Worm (Caenorhabditis elegans) whole organism, mixed stage, embryonic: ENCODE measurements around the gene gldi-6.
"Not testable (repeated sequence)": the region's sequence is repeated elsewhere in the genome, so short reads cannot be mapped to it uniquely, and the experiment has no call there.

Experiments
- M03D4.4 ChIP-seq: sonication (generic microtip); optimal IDR thresholded peaks from 2 replicates; lab custom pipeline; 2017; ENCODE audit warnings: mild to moderate bottlenecking, missing genetic modification characterization, missing compliant biosample characterization
- blmp-1 ChIP-seq: fragments of 150-350 bp; optimal IDR thresholded peaks from 2 replicates; lab custom pipeline; 2014; ENCODE audit warnings: missing biosample characterization, missing genetic modification characterization
- ceh-39 ChIP-seq: fragments of 150-350 bp; optimal IDR thresholded peaks from 2 replicates; lab custom pipeline; 2014; ENCODE audit warnings: missing biosample characterization, missing genetic modification characterization
- ceh-43 ChIP-seq: fragments of 200-800 bp; sonication (Bioruptor generic); optimal IDR thresholded peaks from 2 replicates; lab custom pipeline; 2018; ENCODE audit warnings: mild to moderate bottlenecking, missing genetic modification characterization, moderate library complexity, missing compliant biosample characterization
- ceh-83 ChIP-seq: fragments of 200-800 bp; sonication (Bioruptor generic); optimal IDR thresholded peaks from 2 replicates; lab custom pipeline; 2018; ENCODE audit warnings: mild to moderate bottlenecking, missing genetic modification characterization, missing compliant biosample characterization
- ces-1 ChIP-seq: fragments of 150-350 bp; optimal IDR thresholded peaks from 2 replicates; lab custom pipeline; 2014; ENCODE audit warnings: missing biosample characterization, missing genetic modification reagents, missing genetic modification characterization
- cnd-1 ChIP-seq: fragments of 200-800 bp; sonication (Bioruptor generic); optimal IDR thresholded peaks from 2 replicates; lab custom pipeline; 2018; ENCODE audit warnings: mild to moderate bottlenecking, missing genetic modification characterization, missing compliant biosample characterization
- drap-1 ChIP-seq: fragments of 200-800 bp; sonication (Bioruptor generic); optimal IDR thresholded peaks from 3 replicates; lab custom pipeline; 2018; ENCODE audit warnings: mild to moderate bottlenecking, missing genetic modification characterization, missing compliant biosample characterization
- elt-1 ChIP-seq: sonication (generic microtip); optimal IDR thresholded peaks from 2 replicates; lab custom pipeline; 2017; ENCODE audit warnings: missing genetic modification characterization, mild to moderate bottlenecking, missing compliant biosample characterization, antibody characterized with exemption, moderate library complexity, borderline replicate concordance; ENCODE audit not compliant: insufficient read depth
- elt-3 ChIP-seq: fragments of 150-350 bp; optimal IDR thresholded peaks from 2 replicates; lab custom pipeline; 2014; ENCODE audit warnings: missing biosample characterization, missing genetic modification characterization
- flh-1 ChIP-seq: fragments of 200-800 bp; sonication (Bioruptor generic); optimal IDR thresholded peaks from 2 replicates; lab custom pipeline; 2018; ENCODE audit warnings: mild to moderate bottlenecking, missing genetic modification characterization, moderate library complexity, missing compliant biosample characterization
- ham-2 ChIP-seq: fragments of 200-800 bp; sonication (Bioruptor generic); optimal IDR thresholded peaks from 2 replicates; lab custom pipeline; 2018; ENCODE audit warnings: mild to moderate bottlenecking, missing genetic modification characterization, missing compliant biosample characterization
- lin-13 ChIP-seq: fragments of 150-350 bp; optimal IDR thresholded peaks from 2 replicates; lab custom pipeline; 2014; ENCODE audit warnings: missing biosample characterization, missing genetic modification characterization
- lin-32 ChIP-seq: fragments of 200-800 bp; sonication (Bioruptor generic); optimal IDR thresholded peaks from 2 replicates; lab custom pipeline; 2018; ENCODE audit warnings: mild to moderate bottlenecking, missing genetic modification characterization, missing compliant biosample characterization
- lsy-2 ChIP-seq: fragments of 150-350 bp; optimal IDR thresholded peaks from 2 replicates; lab custom pipeline; 2014; ENCODE audit warnings: missing biosample characterization, missing genetic modification characterization
- mab-5 ChIP-seq: fragments of 150-350 bp; optimal IDR thresholded peaks from 2 replicates; lab custom pipeline; 2014; ENCODE audit warnings: missing biosample characterization, missing genetic modification characterization
- mep-1 ChIP-seq: fragments of 150-350 bp; optimal IDR thresholded peaks from 2 replicates; lab custom pipeline; 2017; ENCODE audit warnings: missing biosample characterization, missing genetic modification reagents, missing genetic modification characterization, inconsistent platforms
- mls-2 ChIP-seq: sonication (generic microtip); optimal IDR thresholded peaks from 2 replicates; lab custom pipeline; 2016; ENCODE audit warnings: mild to moderate bottlenecking, missing genetic modification characterization, moderate library complexity, missing compliant biosample characterization
- nhr-12 ChIP-seq: fragments of 150-350 bp; optimal IDR thresholded peaks from 2 replicates; lab custom pipeline; 2014; ENCODE audit warnings: missing biosample characterization, missing genetic modification characterization
- nhr-2 ChIP-seq: fragments of 150-350 bp; optimal IDR thresholded peaks from 2 replicates; lab custom pipeline; 2014; ENCODE audit warnings: missing biosample characterization, missing genetic modification characterization
- nhr-28 ChIP-seq: fragments of 150-350 bp; optimal IDR thresholded peaks from 2 replicates; lab custom pipeline; 2014; ENCODE audit warnings: missing biosample characterization, missing genetic modification characterization
- nhr-76 ChIP-seq: sonication (generic microtip); optimal IDR thresholded peaks from 2 replicates; lab custom pipeline; 2017; ENCODE audit warnings: missing biosample characterization, missing genetic modification characterization
- sptf-1 ChIP-seq: sonication (generic microtip); optimal IDR thresholded peaks from 2 replicates; lab custom pipeline; 2017; ENCODE audit warnings: mild to moderate bottlenecking, missing genetic modification characterization, moderate library complexity, missing compliant biosample characterization
- tbx-8 ChIP-seq: fragments of 200-800 bp; sonication (Bioruptor generic); optimal IDR thresholded peaks from 2 replicates; lab custom pipeline; 2018; ENCODE audit warnings: mild to moderate bottlenecking, missing genetic modification characterization, moderate library complexity, missing compliant biosample characterization
- unc-120 ChIP-seq: sonication (generic microtip); optimal IDR thresholded peaks from 2 replicates; lab custom pipeline; 2017; ENCODE audit warnings: missing genetic modification characterization, missing compliant biosample characterization; ENCODE audit not compliant: poor library complexity, severe bottlenecking
- unc-39 ChIP-seq: fragments of 150-350 bp; optimal IDR thresholded peaks from 2 replicates; lab custom pipeline; 2014; ENCODE audit warnings: missing biosample characterization, missing genetic modification characterization
- unc-62 ChIP-seq: fragments of 150-350 bp; optimal IDR thresholded peaks from 2 replicates; lab custom pipeline; 2014; ENCODE audit warnings: missing biosample characterization, missing genetic modification reagents, missing genetic modification characterization
- ztf-11 ChIP-seq: fragments of 150-350 bp; optimal IDR thresholded peaks from 2 replicates; lab custom pipeline; 2014; ENCODE audit warnings: missing biosample characterization, missing genetic modification characterization

The gldi-6 gene

DNA sequence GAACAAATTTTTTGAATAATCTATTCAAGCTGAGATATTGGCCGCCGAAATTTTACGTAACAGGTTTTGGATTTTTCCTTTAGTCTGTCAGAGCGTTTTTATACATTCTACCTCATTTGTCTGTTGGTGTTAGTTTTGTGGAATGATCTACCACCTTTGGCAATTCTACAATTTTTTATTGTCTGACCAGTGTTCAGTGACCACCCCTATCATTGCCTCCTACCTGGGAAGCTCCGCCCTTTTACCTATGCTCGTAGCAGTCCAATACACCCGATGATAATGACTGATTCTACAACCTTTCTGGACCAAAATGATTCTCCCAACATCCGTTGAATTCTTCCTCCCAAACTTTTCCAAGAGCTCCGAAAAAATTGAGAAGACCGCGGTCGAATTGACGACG lies 27.0 kb downstream of the gldi-6 start, which contains the start of gene sdz-32:
sdz-32 (plus strand) TSS at position 301 of the 400 bp plus-strand sequence.
- TF ChIP-seq flh-1: no peak
- no peak for TF ChIP-seq lsy-2 (tag; lab: Kevin White, UChicago)
- TF ChIP-seq ztf-11: no peak
- no peak for TF ChIP-seq ceh-43
- no peak for TF ChIP-seq sptf-1 (tag; lab: Kevin White, UChicago)
- no peak for TF ChIP-seq unc-120
- TF ChIP-seq cnd-1 (tag; lab: Kevin White, UChicago): no peak
- no peak for TF ChIP-seq M03D4.4 (tag; lab: Kevin White, UChicago)
- TF ChIP-seq nhr-28: no peak
- no peak for TF ChIP-seq unc-39 (tag; lab: Kevin White, UChicago)
- TF ChIP-seq ceh-83 (GFP tag; lab: Kevin White, UChicago): no peak
- no peak for TF ChIP-seq mab-5
- TF ChIP-seq blmp-1: no peak
- no peak for TF ChIP-seq drap-1

DNA sequence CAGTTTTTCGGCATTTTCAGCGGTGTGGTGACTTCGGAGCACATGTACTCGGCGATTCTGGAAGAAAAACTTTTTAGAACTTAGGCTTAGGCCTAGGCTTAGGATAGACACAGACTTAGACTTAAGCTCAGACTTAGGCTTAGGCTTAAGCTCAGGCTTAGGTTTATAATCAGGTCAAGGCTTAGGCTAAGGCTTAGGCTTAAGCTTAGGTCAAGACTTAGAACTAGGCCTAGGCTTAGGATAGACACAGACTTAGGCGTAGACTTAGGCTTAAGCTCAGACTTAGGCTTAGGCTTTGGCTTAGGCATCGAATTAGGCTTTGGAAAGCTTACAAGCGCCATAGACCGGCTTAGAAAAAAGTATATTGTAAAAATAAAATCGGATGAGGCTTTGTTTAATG lies 29.8 kb downstream of the gldi-6 start:
- TF ChIP-seq drap-1 (no peak), mls-2 (tag; lab: Kevin White, UChicago) (no peak), ceh-39 (no peak), elt-1 (tag; lab: Kevin White, UChicago) (no peak), nhr-76 (tag; lab: Kevin White, UChicago) (no peak), tbx-8 (GFP tag; lab: Kevin White, UChicago) (no peak), unc-62 (GFP tag; lab: Kevin White, UChicago) (no peak), ces-1 (GFP tag; lab: Kevin White, UChicago) (no peak), elt-3 (tag; lab: Kevin White, UChicago) (no peak)

DNA sequence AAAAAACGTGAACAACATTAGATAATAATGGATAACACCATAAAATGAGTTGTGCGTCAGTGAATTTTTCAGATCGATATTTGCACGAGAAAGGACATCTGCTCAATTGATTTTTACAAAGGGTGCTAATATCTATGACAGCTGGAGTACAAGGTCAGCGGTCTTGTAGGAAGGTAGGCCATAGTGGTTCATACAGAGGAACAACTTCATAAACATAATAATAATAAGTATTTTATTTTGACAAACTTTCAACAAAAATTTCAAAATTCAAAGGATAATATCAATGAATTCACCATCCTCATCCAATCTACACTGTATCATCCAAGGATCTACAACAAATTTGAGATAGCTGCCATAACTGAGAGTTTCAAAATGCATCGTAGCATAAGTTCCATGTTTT lies 30.4 kb downstream of the gldi-6 start, which contains the start of gene fbxb-104:
fbxb-104 (minus strand) TSS at position 101 of the 400 bp plus-strand sequence.
- TF ChIP-seq ces-1 (GFP tag; lab: Kevin White, UChicago) (no peak), mls-2 (tag; lab: Kevin White, UChicago) (no peak), tbx-8 (GFP tag; lab: Kevin White, UChicago) (no peak), ceh-43 (no peak), blmp-1 (no peak)

DNA sequence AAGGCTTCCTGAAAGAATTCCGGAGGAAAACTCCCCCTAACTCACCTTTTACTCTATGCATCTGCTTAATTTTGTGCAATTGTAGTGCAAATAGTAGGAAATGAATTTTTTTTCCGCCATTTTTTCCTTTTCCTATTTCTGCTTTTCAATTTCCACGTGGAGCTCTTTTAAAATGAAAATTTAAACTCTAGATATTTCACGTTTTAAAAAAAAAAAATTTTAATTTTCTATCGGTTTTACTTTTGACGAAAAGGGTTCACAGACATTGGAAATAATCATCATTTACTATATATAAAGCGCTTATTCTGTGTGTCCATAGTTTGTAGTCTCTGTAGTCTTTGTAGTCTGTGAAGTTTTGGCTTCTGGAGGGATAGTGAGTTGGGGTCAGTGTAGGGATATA lies 34.8 kb downstream of the gldi-6 start, which contains the start of gene Y49F6B.8:
Y49F6B.8 (minus strand) TSS at position 101 of the 400 bp plus-strand sequence.
- TF ChIP-seq mls-2 (tag; lab: Kevin White, UChicago) (no peak), nhr-12 (no peak), lin-32 (GFP tag; lab: Kevin White, UChicago) (no peak)
- TF ChIP-seq, all 35 proteins: peak for 0

DNA sequence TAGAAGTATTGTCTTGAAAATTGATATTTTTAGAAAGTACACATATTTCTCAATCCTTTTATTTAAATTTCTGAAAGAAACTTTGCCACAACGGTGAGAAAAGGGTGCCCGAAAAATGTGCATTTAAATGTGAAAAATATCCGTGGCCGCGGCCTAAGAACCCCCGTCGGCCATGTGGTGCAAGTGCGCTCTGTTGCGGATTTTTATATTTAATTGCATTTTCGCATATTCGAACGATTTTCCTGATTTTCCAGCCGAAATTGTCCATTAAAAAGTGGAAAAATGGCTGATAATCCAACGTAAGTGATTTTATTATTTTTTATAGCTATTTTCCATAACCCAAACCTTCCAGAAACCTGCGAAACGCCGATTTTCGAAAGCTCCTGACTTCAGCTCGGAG lies 35.5 kb downstream of the gldi-6 start, which contains the start of gene smu-2:
smu-2 (plus strand) TSS at position 178 of the 400 bp plus-strand sequence.
- TF ChIP-seq ceh-43: peak; percentile 7
- peak; percentile 97 for TF ChIP-seq ces-1 (GFP tag; lab: Kevin White, UChicago)
- TF ChIP-seq cnd-1 (tag; lab: Kevin White, UChicago): peak; percentile 20
- TF ChIP-seq lsy-2 (tag; lab: Kevin White, UChicago): peak; percentile 39
- no peak for TF ChIP-seq nhr-28
- TF ChIP-seq lin-32 (GFP tag; lab: Kevin White, UChicago): peak; percentile 16
- TF ChIP-seq lin-13 (tag; lab: Kevin White, UChicago): no peak
- peak; percentile 75 for TF ChIP-seq sptf-1 (tag; lab: Kevin White, UChicago)
- TF ChIP-seq mep-1 (tag; lab: Kevin White, UChicago): peak; percentile 49
- peak; percentile 55 for TF ChIP-seq mab-5
- TF ChIP-seq nhr-2: no peak

DNA sequence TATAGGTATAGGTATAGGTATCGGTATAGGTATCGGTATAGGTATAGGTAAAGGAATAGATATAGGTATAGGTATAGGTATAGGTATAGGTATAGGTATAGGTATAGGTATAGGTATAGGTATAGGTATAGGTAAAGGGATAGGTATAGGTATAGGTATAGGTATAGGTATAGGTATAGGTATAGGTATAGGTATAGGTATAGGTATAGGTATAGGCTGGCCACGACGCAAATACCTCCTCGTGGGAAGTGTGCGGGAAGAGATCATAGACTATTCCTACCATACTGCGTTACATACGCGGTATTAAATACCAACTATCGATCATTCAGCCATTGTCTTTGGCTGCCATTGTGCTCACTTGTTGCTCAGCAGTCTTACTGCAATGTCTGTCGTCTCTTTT lies 44.0 kb downstream of the gldi-6 start, which contains the start of gene fbxb-112:
fbxb-112 (plus strand) TSS at position 301 of the 400 bp plus-strand sequence.
- TF ChIP-seq elt-1 (tag; lab: Kevin White, UChicago); ham-2 (GFP tag; lab: Kevin White, UChicago); blmp-1: not testable (repeated sequence)
